Fruit fly (Drosophila melanogaster): ENCODE measurements around the gene CG16824.

- TF ChIP-seq CG12605 (GFP tag; IDR thresholded peaks at IDR 0.05) (no peak), CG34367 (tag; optimal IDR thresholded peaks at IDR 0.05) (no peak), EcR (GFP tag; optimal IDR thresholded peaks at IDR 0.05) (no peak), CG4496 (GFP tag; IDR thresholded peaks at IDR 0.05) (no peak), CG8159 (tag; optimal IDR thresholded peaks at IDR 0.05) (no peak), CG14655 (GFP tag; optimal IDR thresholded peaks at IDR 0.05) (no peak), CG9948 (tag; optimal IDR thresholded peaks at IDR 0.05) (no peak)
Observed at dm6 chr2L:13259643-13260042, 33.2 kb upstream of the CG16824 start, which contains the start of gene CG31730.
